Fruit fly (Drosophila melanogaster) S2 (cell line): ENCODE results near the gene CG42815.

Experiments
- CG8478 ChIP-seq: fragments of >200 bp; optimal IDR thresholded peaks from 2 replicates; lab custom pipeline; 2018
- CTCF ChIP-seq, 2 experiments: fragments of >200 bp; optimal IDR thresholded peaks; 2 replicates each; lab custom pipeline; 2018

Gene CG42815

dm6 chr3L:17759072-17759747 lies 32.1 kb downstream of the CG42815 start, which contains the start of gene CG32181:
CG32181 (plus strand) TSS chr3L:17759697.
- no peak for TF ChIP-seq CTCF (optimal IDR thresholded peaks at IDR 0.05; lab: Kevin White, UChicago)
- no peak for TF ChIP-seq CG8478 (lab: Kevin White, UChicago)

- TF ChIP-seq CTCF (optimal IDR thresholded peaks at IDR 0.05; lab: Kevin White, UChicago) (no peak), CG8478 (lab: Kevin White, UChicago) (no peak)
Measured at dm6 chr3L:17758084-17758211, 33.3 kb downstream of the CG42815 start, which contains the start of gene CG32182. CG32182 (plus strand) TSS chr3L:17758112.

dm6 chr3L:17757156-17758083 lies 33.9 kb downstream of the CG42815 start:
- TF ChIP-seq CG8478 (lab: Kevin White, UChicago) (no peak), CTCF (optimal IDR thresholded peaks at IDR 0.05; lab: Kevin White, UChicago) (no peak)

- TF ChIP-seq CG8478 (lab: Kevin White, UChicago), result no peak
- TF ChIP-seq CTCF (optimal IDR thresholded peaks at IDR 0.05; lab: Kevin White, UChicago), result no peak
Measured at dm6 chr3L:17754285-17754684, 37.0 kb downstream of the CG42815 start.

- TF ChIP-seq CTCF (optimal IDR thresholded peaks at IDR 0.05; lab: Kevin White, UChicago) (no peak), CG8478 (lab: Kevin White, UChicago) (no peak)
Measured at dm6 chr3L:17750488-17750887, 40.8 kb downstream of the CG42815 start, which contains the start of gene Adgf-B. Adgf-B (minus strand) TSS chr3L:17750588.

- TF ChIP-seq CG8478 (lab: Kevin White, UChicago), result no peak
- no peak for TF ChIP-seq CTCF (optimal IDR thresholded peaks at IDR 0.05; lab: Kevin White, UChicago)
Measured at dm6 chr3L:17746760-17747159, 44.5 kb downstream of the CG42815 start, which contains the start of gene CG6034. CG6034 (minus strand) TSS chr3L:17746860.

dm6 chr3L:17742531-17742930 lies 48.8 kb downstream of the CG42815 start:
- TF ChIP-seq CG8478 (lab: Kevin White, UChicago) (no peak), CTCF (optimal IDR thresholded peaks at IDR 0.05; lab: Kevin White, UChicago) (no peak)
